Worm (Caenorhabditis elegans) whole organism, L3 larva: ENCODE results near the gene C09E8.6.
A peak's percentile ranks its signal among the peaks of the same experiment; 100 is the strongest.

Source experiments
- ZK546.5 ChIP-seq: sonication (generic microtip); optimal IDR thresholded peaks from 2 replicates; lab custom pipeline; 2017; ENCODE audit warnings: missing biosample characterization, missing genetic modification characterization
- aly-2 ChIP-seq: fragments of 150-350 bp; optimal IDR thresholded peaks from 2 replicates; lab custom pipeline; 2014; ENCODE audit warnings: missing biosample characterization, missing genetic modification characterization
- ama-1 ChIP-seq: fragments of 150-350 bp; optimal IDR thresholded peaks from 2 replicates; lab custom pipeline; 2018
- ceh-16 ChIP-seq: sonication (generic microtip); optimal IDR thresholded peaks from 2 replicates; lab custom pipeline; 2017; ENCODE audit warnings: missing biosample characterization, missing genetic modification characterization
- ceh-28 ChIP-seq: fragments of 150-350 bp; optimal IDR thresholded peaks from 2 replicates; lab custom pipeline; 2014; ENCODE audit warnings: missing biosample characterization, missing genetic modification reagents, missing genetic modification characterization
- ceh-82 ChIP-seq: fragments of 150-350 bp; optimal IDR thresholded peaks from 2 replicates; lab custom pipeline; 2014; ENCODE audit warnings: missing biosample characterization, missing genetic modification characterization
- ceh-9 ChIP-seq: sonication (generic microtip); optimal IDR thresholded peaks from 2 replicates; lab custom pipeline; 2018; ENCODE audit warnings: missing biosample characterization, missing genetic modification characterization
- daf-12 ChIP-seq: fragments of 150-350 bp; optimal IDR thresholded peaks from 2 replicates; lab custom pipeline; 2014; ENCODE audit warnings: missing biosample characterization, missing genetic modification reagents, missing genetic modification characterization
- egl-5 ChIP-seq: fragments of 150-350 bp; optimal IDR thresholded peaks from 2 replicates; lab custom pipeline; 2017; ENCODE audit warnings: missing biosample characterization, missing genetic modification reagents, missing genetic modification characterization, inconsistent platforms
- elt-1 ChIP-seq: fragments of 150-350 bp; optimal IDR thresholded peaks from 2 replicates; lab custom pipeline; 2014; ENCODE audit warnings: missing biosample characterization, missing genetic modification characterization
- elt-3 ChIP-seq, 3 experiments: fragments of 150-350 bp in 1 of 3; sonication (generic microtip) in 2 of 3; optimal IDR thresholded peaks; 2 replicates in 2 of 3; 4 replicates in 1 of 3; lab custom pipeline; 2014 to 2017; ENCODE audit warnings: missing biosample characterization in 3 of 3, missing genetic modification characterization in 3 of 3
- eor-1 ChIP-seq, 2 experiments: fragments of 150-350 bp; optimal IDR thresholded peaks; 2 replicates each; lab custom pipeline; 2014 to 2018; ENCODE audit warnings: missing biosample characterization in 2 of 2, missing genetic modification characterization in 2 of 2
- fkh-2 ChIP-seq: fragments of 150-350 bp; optimal IDR thresholded peaks from 2 replicates; lab custom pipeline; 2014; ENCODE audit warnings: missing biosample characterization, missing genetic modification reagents, missing genetic modification characterization
- fos-1 ChIP-seq: fragments of 150-350 bp; optimal IDR thresholded peaks from 2 replicates; lab custom pipeline; 2014; ENCODE audit warnings: missing biosample characterization, missing genetic modification characterization
- hmg-11 ChIP-seq: sonication (generic microtip); optimal IDR thresholded peaks from 2 replicates; lab custom pipeline; 2016; ENCODE audit warnings: missing genetic modification characterization, missing compliant biosample characterization
- jun-1 ChIP-seq: fragments of 150-350 bp; optimal IDR thresholded peaks from 2 replicates; lab custom pipeline; 2014; ENCODE audit warnings: missing biosample characterization, missing genetic modification reagents, missing genetic modification characterization
- lin-15B ChIP-seq: fragments of 150-350 bp; optimal IDR thresholded peaks from 2 replicates; lab custom pipeline; 2014; ENCODE audit warnings: missing biosample characterization, missing genetic modification characterization
- lin-39 ChIP-seq: fragments of 150-350 bp; optimal IDR thresholded peaks from 2 replicates; lab custom pipeline; 2018; ENCODE audit warnings: missing biosample characterization, missing genetic modification reagents, missing genetic modification characterization
- mml-1 ChIP-seq: fragments of 150-350 bp; sonication (generic microtip); optimal IDR thresholded peaks from 3 replicates; lab custom pipeline; 2014; ENCODE audit warnings: missing biosample characterization, missing genetic modification characterization
- nfya-1 ChIP-seq: sonication (generic microtip); optimal IDR thresholded peaks from 2 replicates; lab custom pipeline; 2017; ENCODE audit warnings: missing genetic modification characterization, mild to moderate bottlenecking, missing compliant biosample characterization, antibody characterized with exemption, moderate library complexity; ENCODE audit not compliant: insufficient read depth
- nhr-11 ChIP-seq: fragments of 150-350 bp; optimal IDR thresholded peaks from 2 replicates; lab custom pipeline; 2014; ENCODE audit warnings: missing biosample characterization, missing genetic modification characterization
- nhr-23 ChIP-seq: fragments of 150-350 bp; optimal IDR thresholded peaks from 2 replicates; lab custom pipeline; 2014; ENCODE audit warnings: missing biosample characterization, missing genetic modification reagents, missing genetic modification characterization
- nhr-25 ChIP-seq: sonication (generic microtip); optimal IDR thresholded peaks from 2 replicates; lab custom pipeline; 2017; ENCODE audit warnings: missing biosample characterization, missing genetic modification characterization
- nhr-28 ChIP-seq: fragments of 150-350 bp; optimal IDR thresholded peaks from 2 replicates; lab custom pipeline; 2014; ENCODE audit warnings: missing biosample characterization, missing genetic modification characterization
- nhr-43 ChIP-seq: sonication (generic microtip); optimal IDR thresholded peaks from 2 replicates; lab custom pipeline; 2016; ENCODE audit warnings: mild to moderate bottlenecking, missing genetic modification characterization, missing compliant biosample characterization; ENCODE audit not compliant: poor library complexity, severe bottlenecking
- nhr-67 ChIP-seq: fragments of 150-350 bp; optimal IDR thresholded peaks from 2 replicates; lab custom pipeline; 2014; ENCODE audit warnings: missing biosample characterization, missing genetic modification characterization
- pha-4 ChIP-seq: fragments of 150-350 bp; optimal IDR thresholded peaks from 2 replicates; lab custom pipeline; 2014; ENCODE audit warnings: missing biosample characterization, missing genetic modification reagents, missing genetic modification characterization
- sea-2 ChIP-seq: fragments of 150-350 bp; sonication (generic microtip); optimal IDR thresholded peaks from 4 replicates; lab custom pipeline; 2014; ENCODE audit warnings: missing biosample characterization, missing genetic modification reagents, missing genetic modification characterization
- skn-1 ChIP-seq: fragments of 150-350 bp; optimal IDR thresholded peaks from 2 replicates; lab custom pipeline; 2014; ENCODE audit warnings: missing biosample characterization, missing genetic modification characterization
- snpc-4 ChIP-seq: fragments of 150-350 bp; optimal IDR thresholded peaks from 2 replicates; lab custom pipeline; 2014; ENCODE audit warnings: missing biosample characterization, missing genetic modification characterization
- unc-39 ChIP-seq: sonication (generic microtip); optimal IDR thresholded peaks from 4 replicates; lab custom pipeline; 2017; ENCODE audit warnings: missing biosample characterization, missing genetic modification characterization
- unc-62 ChIP-seq: fragments of 150-350 bp; sonication (generic microtip); optimal IDR thresholded peaks from 4 replicates; lab custom pipeline; 2014; ENCODE audit warnings: missing biosample characterization, missing genetic modification reagents, missing genetic modification characterization
- ztf-11 ChIP-seq: fragments of 150-350 bp; optimal IDR thresholded peaks from 2 replicates; lab custom pipeline; 2014; ENCODE audit warnings: missing biosample characterization, missing genetic modification characterization
- ztf-4 ChIP-seq: fragments of 150-350 bp; optimal IDR thresholded peaks from 2 replicates; lab custom pipeline; 2014; ENCODE audit warnings: missing biosample characterization, missing genetic modification characterization

Gene C09E8.6

ce11 chrII:574064-574463 lies 17.8 kb downstream of the C09E8.6 start:
- TF ChIP-seq unc-39 (tag; lab: Kevin White, UChicago), result no peak
- TF ChIP-seq ama-1 (lab: Kevin White, UChicago), result no peak
- TF ChIP-seq nfya-1, result no peak
- TF ChIP-seq jun-1 (tag; lab: Kevin White, UChicago), result no peak
- TF ChIP-seq ztf-11, result no peak
- TF ChIP-seq lin-39 (tag; lab: Kevin White, UChicago), result no peak
- TF ChIP-seq nhr-43 (tag; lab: Kevin White, UChicago), result no peak
- TF ChIP-seq egl-5 (tag; lab: Kevin White, UChicago), result no peak
- peak; percentile 78 for TF ChIP-seq nhr-23 (tag; lab: Kevin White, UChicago)
- peak; percentile 61 for TF ChIP-seq nhr-25 (tag; lab: Kevin White, UChicago)
- no peak for TF ChIP-seq fos-1 (tag; lab: Kevin White, UChicago)

ce11 chrII:577632-578031 lies 21.3 kb downstream of the C09E8.6 start, which contains the start of gene W08F4.7:
W08F4.7 (minus strand) TSS chrII:577732.
- no peak for TF ChIP-seq skn-1 (tag; lab: Kevin White, UChicago)
- TF ChIP-seq nhr-28, result no peak
- TF ChIP-seq lin-15B (tag; lab: Kevin White, UChicago), result no peak
- no peak for TF ChIP-seq unc-62
- no peak for TF ChIP-seq ceh-28 (tag; lab: Kevin White, UChicago)
- no peak for TF ChIP-seq nfya-1
- TF ChIP-seq daf-12 (tag; lab: Kevin White, UChicago), result no peak
- TF ChIP-seq fos-1 (tag; lab: Kevin White, UChicago), result no peak
- TF ChIP-seq aly-2, result no peak
- no peak for TF ChIP-seq nhr-23 (tag; lab: Kevin White, UChicago)
- no peak for TF ChIP-seq mml-1 (tag; lab: Kevin White, UChicago)
- TF ChIP-seq elt-1 (tag; lab: Kevin White, UChicago), result no peak
- TF ChIP-seq ztf-11, result no peak
- no peak for TF ChIP-seq pha-4 (tag; lab: Kevin White, UChicago)
- no peak for TF ChIP-seq fkh-2
- no peak for TF ChIP-seq eor-1 (tag; optimal IDR thresholded peaks at IDR 0.05; lab: Kevin White, UChicago)
- no peak for TF ChIP-seq ztf-4 (tag; lab: Kevin White, UChicago)
- TF ChIP-seq snpc-4 (tag; lab: Kevin White, UChicago), result no peak
- no peak for TF ChIP-seq sea-2 (GFP tag; lab: Kevin White, UChicago)

ce11 chrII:578803-579202 lies 22.5 kb downstream of the C09E8.6 start:
- no peak for TF ChIP-seq ceh-9 (tag; lab: Kevin White, UChicago)

- no peak for TF ChIP-seq sea-2 (GFP tag; lab: Kevin White, UChicago)
- no peak for TF ChIP-seq ceh-16 (tag; lab: Kevin White, UChicago)
- peak; percentile 44 for TF ChIP-seq hmg-11 (tag; lab: Kevin White, UChicago)
- TF ChIP-seq lin-15B (tag; lab: Kevin White, UChicago), result peak; percentile 16
Measured at ce11 chrII:580189-580643, 23.9 kb downstream of the C09E8.6 start, which contains the start of the genes cdc-37 and W08F4.3. cdc-37 (minus strand) TSS chrII:580593. W08F4.3 (plus strand) TSS chrII:580602.

DNA sequence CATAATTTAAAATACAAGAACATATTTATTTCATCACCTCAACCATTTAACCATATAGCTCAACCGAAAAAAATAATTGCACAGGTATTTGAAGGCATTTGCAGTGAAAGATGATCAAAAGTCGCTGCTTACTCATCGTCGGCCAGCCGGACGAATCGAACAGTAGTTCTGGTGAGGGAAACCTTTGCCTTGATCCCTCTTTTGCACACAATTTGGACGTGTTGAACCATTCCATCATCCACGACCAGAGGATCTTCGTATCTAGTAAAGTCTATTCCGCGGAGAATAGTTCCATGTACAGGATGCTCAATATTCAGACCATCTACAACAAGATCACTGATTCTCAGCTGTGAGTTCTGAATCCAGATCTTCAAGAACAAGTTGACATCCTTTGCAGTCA lies 25.7 kb downstream of the C09E8.6 start:
- TF ChIP-seq ceh-16 (tag; lab: Kevin White, UChicago) (no peak), aly-2 (no peak), ZK546.5 (tag; lab: Kevin White, UChicago) (no peak), nhr-11 (no peak), elt-1 (tag; lab: Kevin White, UChicago) (no peak), ceh-28 (tag; lab: Kevin White, UChicago) (no peak), lin-15B (tag; lab: Kevin White, UChicago) (no peak), mml-1 (tag; lab: Kevin White, UChicago) (no peak), nhr-67 (tag; lab: Kevin White, UChicago) (no peak), unc-39 (tag; lab: Kevin White, UChicago) (no peak), sea-2 (GFP tag; lab: Kevin White, UChicago) (no peak), ztf-11 (no peak), nhr-43 (tag; lab: Kevin White, UChicago) (no peak), elt-3 (tag; optimal IDR thresholded peaks at IDR 0.05; lab: Kevin White, UChicago) (no peak), ceh-82 (tag; lab: Kevin White, UChicago) (no peak), hmg-11 (tag; lab: Kevin White, UChicago) (no peak)
